Worm (Caenorhabditis elegans): ENCODE data around the gene cup-16.

DNA sequence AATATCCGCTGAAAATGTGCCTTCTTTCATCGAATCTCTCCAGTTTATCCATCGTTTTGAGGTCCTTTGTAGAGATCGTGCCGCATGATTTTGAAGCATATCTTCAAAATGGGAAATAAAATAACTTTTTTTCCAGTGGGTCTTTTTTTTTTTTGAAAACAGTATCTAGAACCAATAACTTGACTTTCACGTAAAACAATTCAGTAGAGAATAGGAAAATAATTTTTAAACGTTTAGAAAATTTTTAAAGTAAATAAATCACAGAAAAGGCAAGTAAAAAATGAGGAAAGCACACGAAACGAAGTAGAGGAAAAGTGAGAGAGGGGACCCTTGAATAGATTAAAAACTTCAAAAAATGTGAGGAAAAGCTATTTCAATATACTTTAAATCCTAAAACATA, 8.1 kb upstream of the cup-16 start, which contains the start of gene chdh-1:
- TF ChIP-seq nhr-12 (tag; optimal IDR thresholded peaks at IDR 0.05), result no peak
- TF ChIP-seq elt-3 (tag; optimal IDR thresholded peaks at IDR 0.05), result no peak
- no peak for TF ChIP-seq ceh-82 (tag; optimal IDR thresholded peaks at IDR 0.05)
